Worm (Caenorhabditis elegans) whole organism, L2 larva: Measurements from ENCODE around the gene C18D4.4.

Experiments
- C34F6.9 ChIP-seq: fragments of 150-350 bp; optimal IDR thresholded peaks from 2 replicates; lab custom pipeline; 2014; ENCODE audit warnings: missing biosample characterization, missing genetic modification characterization
- F13H6.1 ChIP-seq: sonication (generic microtip); optimal IDR thresholded peaks from 2 replicates; lab custom pipeline; 2016; ENCODE audit warnings: missing genetic modification characterization, missing compliant biosample characterization
- Y55F3AM.14 ChIP-seq: fragments of 200-800 bp; sonication (Bioruptor generic); optimal IDR thresholded peaks from 2 replicates; lab custom pipeline; 2018; ENCODE audit warnings: mild to moderate bottlenecking, missing genetic modification characterization, missing compliant biosample characterization
- ZK546.5 ChIP-seq: sonication (generic microtip); optimal IDR thresholded peaks from 2 replicates; lab custom pipeline; 2017; ENCODE audit warnings: missing biosample characterization, missing genetic modification characterization
- alr-1 ChIP-seq: fragments of 150-350 bp; optimal IDR thresholded peaks from 2 replicates; lab custom pipeline; 2014; ENCODE audit warnings: missing biosample characterization, missing genetic modification characterization
- aly-2 ChIP-seq: fragments of 150-350 bp; optimal IDR thresholded peaks from 2 replicates; lab custom pipeline; 2014; ENCODE audit warnings: missing biosample characterization, missing genetic modification characterization
- ama-1 ChIP-seq: fragments of 150-350 bp; optimal IDR thresholded peaks from 2 replicates; lab custom pipeline; 2018; ENCODE audit warnings: inconsistent platforms
- blmp-1 ChIP-seq: sonication (generic microtip); optimal IDR thresholded peaks from 2 replicates; lab custom pipeline; 2017; ENCODE audit warnings: missing genetic modification characterization, mild to moderate bottlenecking, missing compliant biosample characterization, antibody characterized with exemption, moderate library complexity; ENCODE audit not compliant: insufficient read depth
- ceh-82 ChIP-seq: fragments of 150-350 bp; optimal IDR thresholded peaks from 2 replicates; lab custom pipeline; 2014; ENCODE audit warnings: missing biosample characterization, missing genetic modification characterization
- crh-2 ChIP-seq: sonication (generic microtip); optimal IDR thresholded peaks from 2 replicates; lab custom pipeline; 2017; ENCODE audit warnings: missing biosample characterization, missing genetic modification characterization
- dmd-4 ChIP-seq: sonication (generic microtip); optimal IDR thresholded peaks from 2 replicates; lab custom pipeline; 2017; ENCODE audit warnings: missing biosample characterization, missing genetic modification characterization
- egl-27 ChIP-seq: sonication (generic microtip); optimal IDR thresholded peaks from 3 replicates; lab custom pipeline; 2017; ENCODE audit warnings: missing biosample characterization, missing genetic modification reagents, missing genetic modification characterization
- elt-1 ChIP-seq: fragments of 150-350 bp; optimal IDR thresholded peaks from 2 replicates; lab custom pipeline; 2014; ENCODE audit warnings: missing biosample characterization, missing genetic modification characterization
- fos-1 ChIP-seq: fragments of 150-350 bp; optimal IDR thresholded peaks from 2 replicates; lab custom pipeline; 2014; ENCODE audit warnings: missing biosample characterization, missing genetic modification characterization
- gmeb-1 ChIP-seq: fragments of 150-350 bp; optimal IDR thresholded peaks from 2 replicates; lab custom pipeline; 2014; ENCODE audit warnings: missing biosample characterization, missing genetic modification characterization
- lin-13 ChIP-seq: fragments of 150-350 bp; optimal IDR thresholded peaks from 2 replicates; lab custom pipeline; 2014; ENCODE audit warnings: missing biosample characterization, missing genetic modification reagents, missing genetic modification characterization
- lin-39 ChIP-seq: fragments of 150-350 bp; optimal IDR thresholded peaks from 2 replicates; lab custom pipeline; 2014; ENCODE audit warnings: missing biosample characterization, missing genetic modification reagents, missing genetic modification characterization
- lsy-2 ChIP-seq, 2 experiments: fragments of 150-350 bp in 1 of 2; sonication (generic microtip) in 1 of 2; optimal IDR thresholded peaks; 2 replicates each; lab custom pipeline; 2014 to 2017; ENCODE audit warnings: missing biosample characterization in 2 of 2, missing genetic modification characterization in 2 of 2
- nhr-12 ChIP-seq: fragments of 150-350 bp; optimal IDR thresholded peaks from 2 replicates; lab custom pipeline; 2014; ENCODE audit warnings: missing biosample characterization, missing genetic modification characterization
- nhr-21 ChIP-seq: fragments of 150-350 bp; optimal IDR thresholded peaks from 2 replicates; lab custom pipeline; 2014; ENCODE audit warnings: missing biosample characterization, missing genetic modification characterization
- nhr-23 ChIP-seq: fragments of 150-350 bp; optimal IDR thresholded peaks from 2 replicates; lab custom pipeline; 2014; ENCODE audit warnings: missing biosample characterization, missing genetic modification reagents, missing genetic modification characterization
- nhr-237 ChIP-seq: fragments of 150-350 bp; optimal IDR thresholded peaks from 2 replicates; lab custom pipeline; 2014; ENCODE audit warnings: missing biosample characterization, missing genetic modification characterization
- nhr-6 ChIP-seq: fragments of 150-350 bp; optimal IDR thresholded peaks from 2 replicates; lab custom pipeline; 2014; ENCODE audit warnings: missing biosample characterization, missing genetic modification characterization
- peb-1 ChIP-seq: fragments of 150-350 bp; optimal IDR thresholded peaks from 2 replicates; lab custom pipeline; 2014; ENCODE audit warnings: missing biosample characterization, missing genetic modification characterization
- sem-4 ChIP-seq: fragments of 150-350 bp; optimal IDR thresholded peaks from 2 replicates; lab custom pipeline; 2014; ENCODE audit warnings: missing biosample characterization, missing genetic modification reagents, missing genetic modification characterization
- skn-1 ChIP-seq: sonication (generic microtip); optimal IDR thresholded peaks from 2 replicates; lab custom pipeline; 2017; ENCODE audit warnings: missing biosample characterization, missing genetic modification characterization
- sma-3 ChIP-seq: sonication (generic microtip); optimal IDR thresholded peaks from 2 replicates; lab custom pipeline; 2016; ENCODE audit warnings: missing genetic modification reagents, missing genetic modification characterization, missing compliant biosample characterization
- sma-9 ChIP-seq, 2 experiments: fragments of 150-350 bp in 1 of 2; sonication (generic microtip) in 1 of 2; optimal IDR thresholded peaks; 2 replicates each; lab custom pipeline; 2014 to 2016; ENCODE audit warnings: missing genetic modification characterization in 2 of 2, mild to moderate bottlenecking in 1 of 2, missing biosample characterization in 1 of 2, missing compliant biosample characterization in 1 of 2, missing genetic modification reagents in 1 of 2, moderate library complexity in 1 of 2
- snpc-4 ChIP-seq: fragments of 150-350 bp; optimal IDR thresholded peaks from 2 replicates; lab custom pipeline; 2014; ENCODE audit warnings: missing biosample characterization, missing genetic modification characterization
- unc-39 ChIP-seq: fragments of 150-350 bp; optimal IDR thresholded peaks from 2 replicates; lab custom pipeline; 2014; ENCODE audit warnings: missing biosample characterization, missing genetic modification characterization
- unc-55 ChIP-seq: fragments of 150-350 bp; sonication (generic microtip); optimal IDR thresholded peaks from 3 replicates; lab custom pipeline; 2014; ENCODE audit warnings: missing biosample characterization, missing genetic modification reagents, missing genetic modification characterization
- unc-62 ChIP-seq: fragments of 150-350 bp; optimal IDR thresholded peaks from 2 replicates; lab custom pipeline; 2014; ENCODE audit warnings: missing biosample characterization, missing genetic modification reagents, missing genetic modification characterization
- zag-1 ChIP-seq: fragments of 150-350 bp; optimal IDR thresholded peaks from 2 replicates; lab custom pipeline; 2014; ENCODE audit warnings: missing biosample characterization, missing genetic modification characterization
- ztf-1 ChIP-seq: fragments of 200-800 bp; sonication (Bioruptor generic); conservative IDR thresholded peaks from 2 replicates; pipeline ENCODE4 v1.3.6; 2022; ENCODE audit warnings: missing genetic modification characterization, missing compliant biosample characterization
- ztf-11 ChIP-seq: sonication (generic microtip); optimal IDR thresholded peaks from 2 replicates; lab custom pipeline; 2017; ENCODE audit warnings: missing biosample characterization, missing genetic modification characterization
- ztf-4 ChIP-seq: fragments of 150-350 bp; optimal IDR thresholded peaks from 2 replicates; lab custom pipeline; 2014; ENCODE audit warnings: missing biosample characterization, missing genetic modification characterization

C18D4.4 gene

ce11 chrV:17520735-17521134 lies 10.6 kb downstream of the C18D4.4 start, which contains the start of gene fbxa-136:
fbxa-136 (plus strand) TSS chrV:17521035.
- peak; percentile 26 for TF ChIP-seq gmeb-1 (tag; lab: Kevin White, UChicago)
- TF ChIP-seq sma-3, result no peak
- no peak for TF ChIP-seq elt-1 (tag; lab: Kevin White, UChicago)

- TF ChIP-seq sma-3 (no peak), ztf-1 (no peak), ceh-82 (tag; lab: Kevin White, UChicago) (no peak), skn-1 (no peak), blmp-1 (tag; lab: Kevin White, UChicago) (no peak), ztf-11 (tag; lab: Kevin White, UChicago) (no peak), ztf-4 (tag; lab: Kevin White, UChicago) (no peak), sma-9 (GFP tag; optimal IDR thresholded peaks at IDR 0.05; lab: Kevin White, UChicago) (no peak), sma-9 (tag; optimal IDR thresholded peaks at IDR 0.05; lab: Kevin White, UChicago) (no peak), nhr-23 (tag; lab: Kevin White, UChicago) (no peak), unc-62 (GFP tag; lab: Kevin White, UChicago) (no peak), ZK546.5 (tag; lab: Kevin White, UChicago) (no peak), unc-39 (tag; lab: Kevin White, UChicago) (no peak), nhr-12 (no peak)
- TF ChIP-seq, all 48 proteins: peak for 0
These were observed 17.5 kb downstream of the C18D4.4 start for ce11 chrV:17513831-17514230.

- TF ChIP-seq peb-1 (no peak), ztf-11 (tag; lab: Kevin White, UChicago) (no peak), zag-1 (no peak), nhr-21 (no peak), lin-39 (no peak), aly-2 (tag; lab: Kevin White, UChicago) (no peak)
These were observed 18.5 kb downstream of the C18D4.4 start for ce11 chrV:17512763-17513162.

- TF ChIP-seq nhr-237 (tag; lab: Kevin White, UChicago) (no peak), elt-1 (tag; lab: Kevin White, UChicago) (no peak), nhr-6 (tag; lab: Kevin White, UChicago) (no peak), blmp-1 (tag; lab: Kevin White, UChicago) (no peak), C34F6.9 (tag; lab: Kevin White, UChicago) (no peak), lsy-2 (tag; optimal IDR thresholded peaks at IDR 0.05; lab: Kevin White, UChicago) (no peak), ama-1 (lab: Kevin White, UChicago) (no peak), dmd-4 (no peak), ztf-11 (tag; lab: Kevin White, UChicago) (no peak), fos-1 (tag; lab: Kevin White, UChicago) (no peak), Y55F3AM.14 (GFP tag; lab: Kevin White, UChicago) (no peak), nhr-12 (no peak), crh-2 (tag; lab: Kevin White, UChicago) (no peak), lin-39 (no peak), F13H6.1 (no peak)
These were observed 22.8 kb downstream of the C18D4.4 start, which contains the start of gene srw-32 for ce11 chrV:17508493-17508892. srw-32 (plus strand) TSS chrV:17508793.

ce11 chrV:17506289-17506688 lies 25.0 kb downstream of the C18D4.4 start, which contains the start of gene srw-31:
srw-31 (plus strand) TSS chrV:17506589.
- TF ChIP-seq alr-1 (tag; lab: Kevin White, UChicago), result no peak
- TF ChIP-seq C34F6.9 (tag; lab: Kevin White, UChicago), result no peak
- no peak for TF ChIP-seq nhr-21
- TF ChIP-seq nhr-23 (tag; lab: Kevin White, UChicago), result no peak
- TF ChIP-seq lin-39, result no peak
- TF ChIP-seq zag-1, result no peak
- TF ChIP-seq snpc-4 (tag; lab: Kevin White, UChicago), result no peak
- TF ChIP-seq lsy-2 (tag; optimal IDR thresholded peaks at IDR 0.05; lab: Kevin White, UChicago), result no peak
- no peak for TF ChIP-seq ceh-82 (tag; lab: Kevin White, UChicago)
- TF ChIP-seq egl-27, result no peak
- TF ChIP-seq sma-9 (GFP tag; optimal IDR thresholded peaks at IDR 0.05; lab: Kevin White, UChicago), result no peak
- no peak for TF ChIP-seq sma-9 (tag; optimal IDR thresholded peaks at IDR 0.05; lab: Kevin White, UChicago)
- TF ChIP-seq ztf-4 (tag; lab: Kevin White, UChicago), result no peak
- TF ChIP-seq sem-4 (tag; lab: Kevin White, UChicago), result no peak
- no peak for TF ChIP-seq unc-55 (GFP tag; lab: Kevin White, UChicago)
- no peak for TF ChIP-seq lin-13 (GFP tag; lab: Kevin White, UChicago)
- no peak for TF ChIP-seq aly-2 (tag; lab: Kevin White, UChicago)
- TF ChIP-seq nhr-6 (tag; lab: Kevin White, UChicago), result no peak
